Worm (Caenorhabditis elegans) whole organism, L4/young adult: ENCODE data around the gene mig-10.

ENCODE experiments used
- W03F9.2 ChIP-seq: fragments of 150-350 bp; optimal IDR thresholded peaks from 2 replicates; lab custom pipeline; 2014; ENCODE audit warnings: missing biosample characterization, missing genetic modification characterization
- dao-5 ChIP-seq: sonication (generic microtip); optimal IDR thresholded peaks from 2 replicates; lab custom pipeline; 2016; ENCODE audit warnings: missing genotype, missing genetic modification characterization, moderate library complexity, missing compliant biosample characterization
- him-1 ChIP-seq: sonication (generic microtip); optimal IDR thresholded peaks from 2 replicates; lab custom pipeline; 2016; ENCODE audit warnings: missing genotype, missing genetic modification reagents, missing genetic modification characterization, missing compliant biosample characterization

Gene mig-10

DNA sequence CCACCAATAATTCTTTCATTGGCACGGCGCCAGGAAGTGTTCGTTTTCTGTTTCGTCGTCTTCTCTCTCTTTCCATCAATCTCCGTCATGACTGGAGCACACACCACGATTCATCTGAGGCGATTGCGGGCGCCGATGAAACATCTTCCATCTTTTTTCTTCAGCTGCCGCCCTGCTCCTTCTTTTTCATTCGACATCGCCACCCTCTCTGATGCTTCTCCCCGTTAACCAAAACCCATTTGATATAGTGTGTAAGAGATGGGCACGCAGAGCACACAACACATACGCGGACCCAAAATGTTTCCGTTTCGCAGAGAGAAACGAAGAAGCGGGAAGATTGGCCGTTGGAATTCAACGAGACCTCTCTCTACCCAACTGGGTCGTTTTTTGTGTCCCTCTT lies 8.6 kb downstream of the mig-10 start:
- TF ChIP-seq W03F9.2 (no peak), dao-5 (no peak), him-1 (no peak)

DNA sequence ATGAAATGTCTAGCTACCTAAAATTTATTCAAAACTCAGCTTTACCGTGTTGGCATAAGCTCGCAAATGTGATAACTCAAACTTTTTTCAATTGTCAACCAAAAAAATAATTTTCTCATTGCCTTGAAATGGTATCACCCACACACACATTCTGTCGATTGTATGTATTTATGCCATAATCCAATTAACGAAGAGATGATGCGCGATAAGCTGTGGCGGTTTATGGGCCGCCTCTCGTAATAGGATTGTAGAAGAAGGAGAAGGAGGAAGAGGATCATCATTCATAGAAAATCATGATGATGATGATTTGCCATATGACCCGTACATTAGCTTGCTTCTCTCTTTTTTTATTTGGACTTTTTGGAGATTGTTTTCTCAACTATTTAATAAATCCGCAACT lies 10.3 kb downstream of the mig-10 start:
- no peak for TF ChIP-seq dao-5
- TF ChIP-seq W03F9.2 = no peak
- no peak for TF ChIP-seq him-1

DNA sequence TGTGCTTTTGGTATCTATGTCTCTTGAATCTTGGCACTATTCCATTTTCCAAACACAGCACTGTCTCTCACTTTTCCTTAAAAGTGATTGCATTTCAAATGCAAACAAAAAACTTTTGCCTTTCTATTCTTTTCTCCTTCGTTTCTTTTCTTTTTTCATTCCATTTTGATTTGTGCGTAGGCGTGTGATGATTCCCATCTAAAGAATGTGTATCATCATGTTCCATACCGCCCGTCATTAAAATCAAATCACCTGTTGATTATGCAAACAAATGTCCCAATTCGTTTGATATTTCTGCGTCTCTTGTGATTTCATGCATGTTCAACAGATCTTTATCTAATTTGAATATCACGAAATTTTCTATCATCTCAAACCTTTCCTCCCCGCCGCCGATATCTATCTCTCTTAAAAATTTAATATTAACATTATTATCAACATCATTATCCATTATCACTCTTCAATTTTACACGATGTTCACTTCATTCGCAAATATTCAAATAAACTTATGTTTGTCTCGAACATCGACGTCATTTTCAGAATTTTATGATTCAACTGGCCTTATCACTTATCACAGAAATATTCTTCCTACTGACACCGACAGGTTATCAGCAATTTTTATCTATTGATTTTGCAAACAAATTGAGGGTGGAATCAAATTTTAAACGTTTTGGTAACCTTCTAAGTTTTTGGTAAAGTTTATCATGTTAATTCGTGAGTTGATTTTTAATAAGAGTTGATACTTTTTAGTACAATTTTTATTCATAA lies 12.5 kb downstream of the mig-10 start:
- TF ChIP-seq dao-5 (no peak), him-1 (no peak), W03F9.2 (no peak)

DNA sequence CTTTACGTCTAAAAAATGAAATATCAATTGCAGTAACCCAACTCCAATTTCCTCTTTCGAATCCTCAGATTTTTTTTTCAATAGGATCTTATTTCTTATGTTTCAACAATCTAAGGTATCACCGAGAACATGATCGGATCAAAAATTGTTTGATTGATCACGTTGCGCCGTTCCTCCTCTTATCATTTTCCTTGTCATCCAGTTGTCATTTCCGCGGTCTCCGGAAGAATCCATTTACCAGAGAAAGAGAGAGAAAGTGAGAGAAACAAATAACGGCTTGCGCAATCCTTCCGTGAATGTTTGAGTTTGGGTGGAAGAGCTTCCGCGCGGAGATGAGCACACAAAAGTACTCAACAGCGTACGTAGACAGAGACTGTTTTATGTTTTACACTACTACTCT lies 14.4 kb downstream of the mig-10 start:
- TF ChIP-seq W03F9.2 (no peak), dao-5 (no peak), him-1 (no peak)

DNA sequence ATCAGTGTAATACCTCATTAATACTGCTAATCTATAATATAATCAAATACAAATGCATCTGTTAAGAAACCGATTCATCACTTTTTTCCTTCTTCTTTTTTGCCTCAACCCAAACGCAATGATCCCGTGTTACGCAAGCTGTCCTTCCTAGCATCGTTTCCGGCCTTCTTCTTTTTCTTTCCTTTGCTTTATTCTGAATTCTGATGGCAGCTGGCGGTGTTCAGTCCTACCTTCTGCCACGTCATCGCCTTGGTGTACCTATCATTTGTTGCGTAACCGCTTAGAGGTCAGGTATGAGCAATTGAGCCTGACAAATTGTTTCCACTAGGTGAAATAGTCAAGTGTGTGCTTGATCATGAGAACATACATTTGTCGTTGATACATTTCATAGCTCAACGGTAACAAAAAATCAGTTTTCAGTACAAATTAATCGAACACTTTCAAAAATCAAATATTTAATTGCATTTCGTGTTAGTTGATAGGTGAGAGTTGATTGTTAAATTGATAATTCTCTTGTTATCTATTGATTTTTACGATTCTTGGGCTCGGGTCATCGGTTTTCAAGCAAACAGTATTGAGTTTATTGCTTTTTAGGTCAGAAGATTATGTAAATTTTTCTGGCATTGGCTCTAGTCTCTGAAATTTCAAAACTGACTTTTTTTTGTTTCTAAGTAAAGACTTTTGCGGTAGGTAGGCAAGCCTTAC lies 19.5 kb downstream of the mig-10 start:
- TF ChIP-seq him-1 (no peak), W03F9.2 (no peak), dao-5 (no peak)

DNA sequence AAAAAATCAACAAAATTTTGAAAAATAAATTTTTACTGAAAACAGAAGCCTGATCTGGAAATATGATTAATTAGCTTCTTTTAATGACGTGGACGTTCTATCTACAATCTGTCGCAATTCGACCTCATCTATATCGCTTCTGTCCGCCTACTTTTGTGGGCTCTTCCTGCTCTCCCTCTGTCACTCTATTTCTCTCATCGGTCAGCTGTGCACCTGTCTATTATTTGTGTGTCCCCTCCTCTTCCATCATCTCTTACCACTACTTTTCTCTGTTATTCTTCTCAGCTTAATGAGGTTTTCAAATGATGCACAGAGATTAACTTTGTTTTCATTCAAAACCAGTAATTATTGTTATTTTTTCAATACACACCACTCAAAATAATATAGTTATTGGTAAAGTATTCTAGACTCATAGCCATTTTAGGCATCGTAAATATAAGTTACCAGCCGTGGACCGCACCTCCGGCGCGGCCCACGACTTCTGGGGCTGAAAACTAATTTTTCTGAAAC lies 20.2 kb downstream of the mig-10 start:
- no peak for TF ChIP-seq dao-5
- no peak for TF ChIP-seq him-1
- no peak for TF ChIP-seq W03F9.2

DNA sequence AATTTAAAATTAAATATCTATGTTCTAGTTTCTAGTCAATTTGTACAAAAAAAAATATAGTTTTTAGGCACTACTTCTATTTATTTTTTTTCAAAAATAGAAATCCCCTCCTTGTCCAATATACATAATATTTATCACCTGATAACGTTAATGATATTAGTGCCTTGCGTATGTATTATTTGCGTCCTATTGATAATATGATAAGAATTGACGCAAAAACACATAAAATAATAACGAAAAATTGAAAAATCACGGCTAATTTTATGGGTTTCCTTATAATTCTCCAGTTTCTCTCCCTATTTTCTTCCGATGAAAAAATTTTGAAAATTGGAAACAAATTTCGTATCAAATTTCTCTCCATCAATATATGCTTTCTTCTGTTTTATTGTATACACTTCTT lies 20.8 kb downstream of the mig-10 start:
- no peak for TF ChIP-seq dao-5
- no peak for TF ChIP-seq W03F9.2
- no peak for TF ChIP-seq him-1

DNA sequence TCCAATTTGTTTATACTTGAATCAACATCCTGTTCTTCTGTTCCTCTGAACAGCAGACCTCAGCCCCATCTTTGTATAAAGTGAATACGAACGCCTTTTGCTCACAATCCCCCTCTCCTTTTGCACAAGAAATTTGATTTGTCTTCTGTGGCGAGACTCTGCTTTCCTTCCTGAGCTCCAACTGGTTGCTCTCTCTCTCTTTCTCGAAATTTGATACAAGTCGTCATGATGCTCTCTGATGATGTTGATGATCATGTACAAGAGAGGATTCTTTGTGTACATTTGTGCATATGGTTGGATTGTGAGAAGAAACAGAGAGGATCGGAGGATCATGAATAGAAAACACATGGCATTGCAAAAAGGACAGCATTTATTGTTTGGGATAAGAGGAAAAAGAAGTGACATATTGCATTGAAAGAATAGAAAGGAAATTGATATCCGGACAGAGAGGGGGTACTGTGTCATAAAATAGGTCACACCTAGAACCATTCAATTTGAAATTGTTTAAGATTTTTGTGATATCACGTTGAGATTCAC lies 22.0 kb downstream of the mig-10 start:
- TF ChIP-seq W03F9.2 = no peak
- TF ChIP-seq dao-5 = no peak
- TF ChIP-seq him-1 = no peak

DNA sequence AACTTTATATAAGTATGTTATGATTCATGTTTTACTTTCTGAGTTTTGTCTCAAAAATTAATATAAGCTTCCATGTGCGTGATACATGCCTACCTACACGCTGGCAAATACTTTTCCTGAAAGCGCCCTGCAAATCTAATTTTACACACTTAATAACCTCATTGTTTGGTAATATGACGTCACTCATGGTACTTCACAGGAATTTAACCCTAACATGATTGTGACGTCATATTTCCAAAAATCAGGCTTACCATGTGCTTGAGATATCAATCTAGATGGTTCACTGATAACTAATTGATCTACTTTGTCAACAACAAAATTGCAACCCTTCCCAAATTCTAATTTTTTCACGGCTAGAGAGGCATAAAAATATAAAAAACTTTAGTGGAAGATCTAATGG lies 24.5 kb downstream of the mig-10 start:
- TF ChIP-seq him-1 (no peak), dao-5 (no peak), W03F9.2 (no peak)

DNA sequence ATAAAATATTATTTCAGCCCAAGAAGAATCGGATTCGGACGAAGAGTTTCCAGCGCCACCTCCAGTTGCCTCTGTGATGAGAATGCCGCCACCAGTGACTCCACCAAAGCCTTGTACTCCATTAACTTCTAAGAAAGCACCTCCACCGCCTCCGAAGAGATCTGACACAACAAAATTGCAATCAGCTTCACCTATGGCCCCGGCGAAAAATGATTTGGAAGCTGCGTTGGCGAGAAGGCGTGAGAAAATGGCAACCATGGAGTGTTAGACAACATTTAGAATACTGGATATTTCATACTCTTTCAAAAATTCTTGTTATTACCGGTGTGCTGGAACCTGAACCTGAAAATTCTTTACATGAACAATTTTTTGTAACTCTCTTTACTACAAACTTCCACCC lies 26.4 kb downstream of the mig-10 start:
- TF ChIP-seq W03F9.2 = no peak
- no peak for TF ChIP-seq him-1
- no peak for TF ChIP-seq dao-5

DNA sequence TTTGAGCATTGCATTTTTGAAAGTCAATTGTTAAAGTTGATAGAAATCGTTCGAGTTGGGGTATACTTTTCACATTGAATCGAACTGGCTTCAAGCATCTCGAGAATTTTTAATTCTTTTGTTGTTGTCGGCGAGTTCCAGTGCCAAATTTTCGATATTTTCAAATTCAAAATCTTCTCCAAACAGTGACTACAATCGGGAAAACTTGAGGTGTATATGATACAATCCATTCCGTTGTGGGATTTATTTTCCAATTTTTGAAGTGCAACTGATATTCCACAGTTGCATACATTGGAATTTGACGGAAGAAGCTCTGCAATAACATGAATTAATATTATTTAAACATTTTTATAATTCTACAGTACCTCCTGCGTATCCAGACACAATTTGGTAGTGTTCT lies 26.9 kb downstream of the mig-10 start:
- TF ChIP-seq him-1 (no peak), W03F9.2 (no peak), dao-5 (no peak)

DNA sequence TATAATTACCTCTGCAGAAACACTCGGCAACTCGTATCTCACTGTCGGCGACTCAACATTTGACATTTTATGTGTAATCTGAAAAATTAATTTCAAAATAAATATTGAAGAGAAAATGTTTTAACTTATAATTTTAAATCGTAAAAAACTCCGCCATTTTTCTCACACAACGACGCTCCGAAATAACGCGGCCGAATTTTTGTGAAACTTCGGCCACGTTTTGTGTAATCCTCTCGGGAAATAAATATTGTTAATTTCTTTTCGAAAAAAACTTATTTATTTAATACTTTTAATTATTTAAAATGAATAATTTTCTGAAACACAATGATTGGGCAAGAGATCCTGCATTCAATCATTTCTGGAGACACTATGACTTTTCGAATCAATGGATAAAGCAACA lies 28.5 kb downstream of the mig-10 start, which contains the start of the genes F10E9.7 and F10E9.5:
Gene F10E9.7, minus strand, starts transcription at position 86 of the 400 bp plus-strand sequence.
Gene F10E9.5, plus strand, starts transcription at position 237 of the 400 bp plus-strand sequence.
- TF ChIP-seq dao-5 (no peak), him-1 (peak; percentile 65), W03F9.2 (peak; percentile 96)

DNA sequence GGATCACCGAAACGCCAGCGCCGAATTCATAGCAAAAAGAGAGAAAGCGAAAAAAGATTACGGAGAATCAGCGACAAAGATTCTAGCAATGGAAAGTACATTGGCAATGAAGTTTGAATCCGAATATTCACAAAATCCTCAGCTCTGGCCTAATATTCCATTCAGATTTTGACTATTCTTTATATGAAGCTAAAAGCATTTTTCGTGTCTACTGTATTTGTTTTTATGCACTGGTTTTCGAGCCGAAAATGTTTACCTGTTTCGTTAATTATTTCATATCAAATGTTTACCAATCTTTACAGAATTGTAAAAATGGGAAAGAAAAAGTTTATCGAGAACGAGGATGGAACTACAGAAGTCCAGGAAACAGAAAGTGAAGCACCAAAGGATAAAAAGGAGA lies 29.3 kb downstream of the mig-10 start, which contains the start of gene F10E9.4:
Gene F10E9.4, plus strand, starts transcription at position 301 of the 400 bp plus-strand sequence.
- no peak for TF ChIP-seq dao-5
- TF ChIP-seq him-1 = no peak
- TF ChIP-seq W03F9.2 = no peak

DNA sequence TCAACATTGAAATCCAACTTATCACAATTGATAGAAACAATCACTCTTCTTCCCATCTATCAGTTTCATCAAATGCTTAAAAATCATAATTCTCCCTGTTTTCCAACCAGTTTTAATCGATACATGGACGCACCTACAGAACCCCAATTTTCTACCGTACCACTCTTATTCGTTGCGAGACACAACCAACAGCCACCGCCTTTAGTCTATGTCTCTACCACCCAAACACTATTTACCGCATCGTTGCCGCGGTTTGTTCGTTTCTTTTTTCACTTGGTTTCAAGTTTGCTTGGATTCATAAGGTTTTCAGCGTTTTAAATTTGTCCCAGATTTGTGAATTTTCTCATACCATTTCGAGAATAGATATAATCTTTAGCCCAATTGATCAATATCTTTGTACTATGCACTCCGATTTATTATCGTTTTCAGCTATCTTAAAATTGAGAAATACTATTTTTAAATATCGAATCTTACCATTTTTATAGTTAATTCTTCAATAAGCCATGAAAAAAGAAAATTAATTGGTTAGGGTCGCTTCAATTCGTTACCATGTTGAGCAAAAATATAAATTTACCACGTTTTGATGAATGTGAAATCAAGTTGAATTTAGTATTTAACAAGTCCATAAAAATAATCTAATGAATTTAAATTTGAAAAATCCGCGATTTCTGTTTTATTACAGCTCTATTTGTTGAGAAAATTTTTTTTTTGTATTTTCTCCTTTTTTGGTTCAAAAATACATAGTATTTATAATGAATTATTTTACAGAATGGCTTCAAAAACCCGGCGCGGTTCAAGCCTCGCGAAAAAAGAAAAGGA lies 31.5 kb downstream of the mig-10 start, which contains the start of gene F10E9.3:
Gene F10E9.3, plus strand, starts transcription at position 769 of the 819 bp plus-strand sequence.
- TF ChIP-seq dao-5 = no peak
- TF ChIP-seq W03F9.2 = no peak
- no peak for TF ChIP-seq him-1

DNA sequence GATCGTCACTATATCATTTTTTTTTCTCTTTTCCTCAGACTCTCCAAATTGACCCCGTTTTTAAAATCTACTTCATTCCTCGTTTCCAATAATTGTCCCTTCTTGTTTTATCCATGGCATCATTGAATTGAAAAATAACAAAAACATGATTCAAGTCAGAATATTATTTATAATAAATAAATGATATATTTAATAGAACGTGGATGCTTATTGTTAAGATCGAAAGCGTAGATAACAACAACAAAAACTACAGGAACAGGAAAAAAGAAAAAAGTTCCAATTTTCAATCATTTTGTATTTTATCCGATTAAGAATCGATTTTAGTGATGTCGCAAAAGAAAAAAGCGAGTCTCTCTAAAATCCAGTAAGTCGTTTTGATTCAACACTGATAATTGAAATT lies 33.5 kb downstream of the mig-10 start, which contains the start of gene F10E9.2:
Gene F10E9.2, plus strand, starts transcription at position 301 of the 400 bp plus-strand sequence.
- TF ChIP-seq W03F9.2 = no peak
- TF ChIP-seq dao-5 = no peak
- no peak for TF ChIP-seq him-1
